Worm (Caenorhabditis elegans) whole organism, L2 larva: Measurements from ENCODE around the gene cyp-33C8.
A peak's percentile ranks its signal among the peaks of the same experiment; 100 is the strongest.

ENCODE experiments used
- C34F6.9 ChIP-seq: fragments of 150-350 bp; optimal IDR thresholded peaks from 2 replicates; lab custom pipeline; 2014; ENCODE audit warnings: missing biosample characterization, missing genetic modification characterization
- F13H6.1 ChIP-seq: sonication (generic microtip); optimal IDR thresholded peaks from 2 replicates; lab custom pipeline; 2016; ENCODE audit warnings: missing genetic modification characterization, missing compliant biosample characterization
- Y55F3AM.14 ChIP-seq: fragments of 200-800 bp; sonication (Bioruptor generic); optimal IDR thresholded peaks from 2 replicates; lab custom pipeline; 2018; ENCODE audit warnings: mild to moderate bottlenecking, missing genetic modification characterization, missing compliant biosample characterization
- ZK546.5 ChIP-seq: sonication (generic microtip); optimal IDR thresholded peaks from 2 replicates; lab custom pipeline; 2017; ENCODE audit warnings: missing biosample characterization, missing genetic modification characterization
- ama-1 ChIP-seq: fragments of 150-350 bp; optimal IDR thresholded peaks from 2 replicates; lab custom pipeline; 2018; ENCODE audit warnings: inconsistent platforms
- blmp-1 ChIP-seq: sonication (generic microtip); optimal IDR thresholded peaks from 2 replicates; lab custom pipeline; 2017; ENCODE audit warnings: missing genetic modification characterization, mild to moderate bottlenecking, missing compliant biosample characterization, antibody characterized with exemption, moderate library complexity; ENCODE audit not compliant: insufficient read depth
- ceh-16 ChIP-seq: fragments of 150-350 bp; optimal IDR thresholded peaks from 2 replicates; lab custom pipeline; 2014; ENCODE audit warnings: missing biosample characterization, missing genetic modification characterization
- crh-2 ChIP-seq: sonication (generic microtip); optimal IDR thresholded peaks from 2 replicates; lab custom pipeline; 2017; ENCODE audit warnings: missing biosample characterization, missing genetic modification characterization
- egl-27 ChIP-seq: sonication (generic microtip); optimal IDR thresholded peaks from 3 replicates; lab custom pipeline; 2017; ENCODE audit warnings: missing biosample characterization, missing genetic modification reagents, missing genetic modification characterization
- elt-1 ChIP-seq: fragments of 150-350 bp; optimal IDR thresholded peaks from 2 replicates; lab custom pipeline; 2014; ENCODE audit warnings: missing biosample characterization, missing genetic modification characterization
- elt-3 ChIP-seq: sonication (generic microtip); optimal IDR thresholded peaks from 2 replicates; lab custom pipeline; 2017; ENCODE audit warnings: missing biosample characterization, missing genetic modification characterization
- fos-1 ChIP-seq: fragments of 150-350 bp; optimal IDR thresholded peaks from 2 replicates; lab custom pipeline; 2014; ENCODE audit warnings: missing biosample characterization, missing genetic modification characterization
- gmeb-1 ChIP-seq: fragments of 150-350 bp; optimal IDR thresholded peaks from 2 replicates; lab custom pipeline; 2014; ENCODE audit warnings: missing biosample characterization, missing genetic modification characterization
- lin-39 ChIP-seq: fragments of 150-350 bp; optimal IDR thresholded peaks from 2 replicates; lab custom pipeline; 2014; ENCODE audit warnings: missing biosample characterization, missing genetic modification reagents, missing genetic modification characterization
- lsy-2 ChIP-seq, 2 experiments: fragments of 150-350 bp in 1 of 2; sonication (generic microtip) in 1 of 2; optimal IDR thresholded peaks; 2 replicates each; lab custom pipeline; 2014 to 2017; ENCODE audit warnings: missing biosample characterization in 2 of 2, missing genetic modification characterization in 2 of 2
- mab-5 ChIP-seq: fragments of 150-350 bp; optimal IDR thresholded peaks from 2 replicates; lab custom pipeline; 2014; ENCODE audit warnings: missing biosample characterization, missing genetic modification characterization
- mbf-1 ChIP-seq: sonication (generic microtip); optimal IDR thresholded peaks from 2 replicates; lab custom pipeline; 2017; ENCODE audit warnings: missing biosample characterization, missing genetic modification characterization
- mdl-1 ChIP-seq, 2 experiments: fragments of 150-350 bp in 1 of 2; sonication (generic microtip) in 1 of 2; optimal IDR thresholded peaks; 2 replicates each; lab custom pipeline; 2017; ENCODE audit warnings: missing biosample characterization in 2 of 2, missing genetic modification characterization in 2 of 2
- nhr-10 ChIP-seq: sonication (generic microtip); optimal IDR thresholded peaks from 2 replicates; lab custom pipeline; 2017; ENCODE audit warnings: missing biosample characterization, missing genetic modification characterization
- nhr-11 ChIP-seq: fragments of 150-350 bp; optimal IDR thresholded peaks from 2 replicates; lab custom pipeline; 2014; ENCODE audit warnings: missing biosample characterization, missing genetic modification characterization
- nhr-12 ChIP-seq: fragments of 150-350 bp; optimal IDR thresholded peaks from 2 replicates; lab custom pipeline; 2014; ENCODE audit warnings: missing biosample characterization, missing genetic modification characterization
- nhr-129 ChIP-seq: fragments of 150-350 bp; optimal IDR thresholded peaks from 2 replicates; lab custom pipeline; 2014; ENCODE audit warnings: missing biosample characterization, missing genetic modification characterization
- nhr-21 ChIP-seq: fragments of 150-350 bp; optimal IDR thresholded peaks from 2 replicates; lab custom pipeline; 2014; ENCODE audit warnings: missing biosample characterization, missing genetic modification characterization
- nhr-25 ChIP-seq: fragments of 150-350 bp; sonication (generic microtip); optimal IDR thresholded peaks from 3 replicates; lab custom pipeline; 2014; ENCODE audit warnings: missing biosample characterization, missing genetic modification characterization
- nhr-6 ChIP-seq: fragments of 150-350 bp; optimal IDR thresholded peaks from 2 replicates; lab custom pipeline; 2014; ENCODE audit warnings: missing biosample characterization, missing genetic modification characterization
- peb-1 ChIP-seq: fragments of 150-350 bp; optimal IDR thresholded peaks from 2 replicates; lab custom pipeline; 2014; ENCODE audit warnings: missing biosample characterization, missing genetic modification characterization
- sem-4 ChIP-seq: fragments of 150-350 bp; optimal IDR thresholded peaks from 2 replicates; lab custom pipeline; 2014; ENCODE audit warnings: missing biosample characterization, missing genetic modification reagents, missing genetic modification characterization
- sma-3 ChIP-seq: sonication (generic microtip); optimal IDR thresholded peaks from 2 replicates; lab custom pipeline; 2016; ENCODE audit warnings: missing genetic modification reagents, missing genetic modification characterization, missing compliant biosample characterization
- sma-9 ChIP-seq, 2 experiments: fragments of 150-350 bp in 1 of 2; sonication (generic microtip) in 1 of 2; optimal IDR thresholded peaks; 2 replicates each; lab custom pipeline; 2014 to 2016; ENCODE audit warnings: missing genetic modification characterization in 2 of 2, mild to moderate bottlenecking in 1 of 2, missing biosample characterization in 1 of 2, missing compliant biosample characterization in 1 of 2, missing genetic modification reagents in 1 of 2, moderate library complexity in 1 of 2
- snpc-4 ChIP-seq: fragments of 150-350 bp; optimal IDR thresholded peaks from 2 replicates; lab custom pipeline; 2014; ENCODE audit warnings: missing biosample characterization, missing genetic modification characterization
- unc-55 ChIP-seq: fragments of 150-350 bp; sonication (generic microtip); optimal IDR thresholded peaks from 3 replicates; lab custom pipeline; 2014; ENCODE audit warnings: missing biosample characterization, missing genetic modification reagents, missing genetic modification characterization
- zag-1 ChIP-seq: fragments of 150-350 bp; optimal IDR thresholded peaks from 2 replicates; lab custom pipeline; 2014; ENCODE audit warnings: missing biosample characterization, missing genetic modification characterization
- ztf-1 ChIP-seq: fragments of 200-800 bp; sonication (Bioruptor generic); conservative IDR thresholded peaks from 2 replicates; pipeline ENCODE4 v1.3.6; 2022; ENCODE audit warnings: missing genetic modification characterization, missing compliant biosample characterization
- ztf-4 ChIP-seq: fragments of 150-350 bp; optimal IDR thresholded peaks from 2 replicates; lab custom pipeline; 2014; ENCODE audit warnings: missing biosample characterization, missing genetic modification characterization

Gene cyp-33C8

ce11 chrV:3776946-3777345 lies 26.4 kb downstream of the cyp-33C8 start:
- TF ChIP-seq gmeb-1 = peak; percentile 49
- peak; percentile 16 for TF ChIP-seq nhr-129 (tag; lab: Kevin White, UChicago)
- TF ChIP-seq sma-9 (GFP tag; optimal IDR thresholded peaks at IDR 0.05; lab: Kevin White, UChicago) = peak; percentile 31
- no peak for TF ChIP-seq sma-9 (tag; optimal IDR thresholded peaks at IDR 0.05; lab: Kevin White, UChicago)
- no peak for TF ChIP-seq C34F6.9 (tag; lab: Kevin White, UChicago)
- TF ChIP-seq fos-1 = peak; percentile 61

ce11 chrV:3776086-3776589 lies 27.2 kb downstream of the cyp-33C8 start, which contains the start of gene cysl-3:
cysl-3 (minus strand) TSS chrV:3776136.
- TF ChIP-seq ztf-4 (no peak), nhr-129 (tag; lab: Kevin White, UChicago) (no peak), mdl-1 (tag; optimal IDR thresholded peaks at IDR 0.05; lab: Kevin White, UChicago) (no peak), crh-2 (tag; lab: Kevin White, UChicago) (no peak), elt-3 (tag; lab: Kevin White, UChicago) (no peak), nhr-25 (tag; lab: Kevin White, UChicago) (no peak), lin-39 (no peak), lsy-2 (tag; optimal IDR thresholded peaks at IDR 0.05; lab: Kevin White, UChicago) (no peak), sem-4 (tag; lab: Kevin White, UChicago) (no peak), F13H6.1 (tag; lab: Kevin White, UChicago) (no peak)

ce11 chrV:3774653-3775052 lies 28.7 kb downstream of the cyp-33C8 start:
- TF ChIP-seq mbf-1 (tag; lab: Kevin White, UChicago) (no peak), gmeb-1 (no peak), ama-1 (lab: Kevin White, UChicago) (no peak), elt-1 (tag; lab: Kevin White, UChicago) (no peak), lsy-2 (tag; optimal IDR thresholded peaks at IDR 0.05; lab: Kevin White, UChicago) (no peak), sma-3 (GFP tag; lab: Kevin White, UChicago) (no peak), snpc-4 (tag; lab: Kevin White, UChicago) (no peak), peb-1 (tag; lab: Kevin White, UChicago) (no peak), nhr-21 (tag; lab: Kevin White, UChicago) (no peak), ZK546.5 (tag; lab: Kevin White, UChicago) (no peak), nhr-129 (tag; lab: Kevin White, UChicago) (no peak), lin-39 (no peak), nhr-12 (tag; lab: Kevin White, UChicago) (no peak), C34F6.9 (tag; lab: Kevin White, UChicago) (no peak), sma-9 (GFP tag; optimal IDR thresholded peaks at IDR 0.05; lab: Kevin White, UChicago) (no peak), sma-9 (tag; optimal IDR thresholded peaks at IDR 0.05; lab: Kevin White, UChicago) (no peak), mab-5 (no peak), nhr-6 (no peak), unc-55 (GFP tag; lab: Kevin White, UChicago) (no peak)
- TF ChIP-seq, all 48 proteins: peak for 0

ce11 chrV:3773618-3774017 lies 29.7 kb downstream of the cyp-33C8 start:
- TF ChIP-seq ztf-1 (no peak), nhr-11 (tag; lab: Kevin White, UChicago) (no peak), nhr-21 (tag; lab: Kevin White, UChicago) (no peak), lsy-2 (tag; optimal IDR thresholded peaks at IDR 0.05; lab: Kevin White, UChicago) (no peak), ama-1 (lab: Kevin White, UChicago) (no peak), egl-27 (tag; lab: Kevin White, UChicago) (no peak), zag-1 (tag; lab: Kevin White, UChicago) (no peak), mdl-1 (tag; optimal IDR thresholded peaks at IDR 0.05; lab: Kevin White, UChicago) (no peak), fos-1 (no peak), nhr-25 (tag; lab: Kevin White, UChicago) (no peak), sma-9 (GFP tag; optimal IDR thresholded peaks at IDR 0.05; lab: Kevin White, UChicago) (no peak), sma-9 (tag; optimal IDR thresholded peaks at IDR 0.05; lab: Kevin White, UChicago) (no peak), unc-55 (GFP tag; lab: Kevin White, UChicago) (no peak), nhr-10 (no peak), mab-5 (no peak), blmp-1 (no peak), ceh-16 (no peak), Y55F3AM.14 (GFP tag; lab: Kevin White, UChicago) (no peak)
